Worm (Caenorhabditis elegans) whole organism, young adult: ENCODE measurements around the gene inx-18.

Experiments used
- B0019.2 ChIP-seq: fragments of 200-800 bp; sonication (Bioruptor generic); conservative IDR thresholded peaks from 2 replicates; pipeline ENCODE4 v1.3.6; 2022; ENCODE audit warnings: missing genetic modification reagents, missing genetic modification characterization, missing compliant biosample characterization
- B0336.3 ChIP-seq: fragments of 200-800 bp; sonication (Bioruptor generic); IDR thresholded peaks from 2 replicates; pipeline ENCODE4 v1.3.6; 2022; ENCODE audit warnings: missing genetic modification characterization, missing compliant biosample characterization
- D2030.7 ChIP-seq: fragments of 200-800 bp; sonication (Bioruptor generic); IDR thresholded peaks from 2 replicates; pipeline ENCODE4 v1.3.6; 2022; ENCODE audit warnings: missing genetic modification reagents, missing genetic modification characterization, missing compliant biosample characterization
- F10E7.11 ChIP-seq: sonication (generic microtip); optimal IDR thresholded peaks from 2 replicates; lab custom pipeline; 2017; ENCODE audit warnings: mild to moderate bottlenecking, missing genetic modification characterization, moderate library complexity, missing compliant biosample characterization
- F39B2.1 ChIP-seq: fragments of 200-800 bp; sonication (Bioruptor generic); IDR thresholded peaks from 2 replicates; pipeline ENCODE4 v1.3.6; 2022; ENCODE audit warnings: missing genetic modification reagents, missing genetic modification characterization, missing compliant biosample characterization
- F49E8.2 ChIP-seq: sonication (generic microtip); optimal IDR thresholded peaks from 3 replicates; lab custom pipeline; 2017; ENCODE audit warnings: missing genetic modification characterization, mild to moderate bottlenecking, missing compliant biosample characterization, antibody characterized with exemption, moderate library complexity; ENCODE audit not compliant: insufficient read depth
- F52B5.7 ChIP-seq: sonication (generic microtip); optimal IDR thresholded peaks from 2 replicates; lab custom pipeline; 2016; ENCODE audit warnings: mild to moderate bottlenecking, missing genetic modification characterization, missing compliant biosample characterization
- F55B11.4 ChIP-seq: sonication (generic microtip); optimal IDR thresholded peaks from 2 replicates; lab custom pipeline; 2016; ENCODE audit warnings: missing compliant biosample characterization, missing genetic modification characterization, borderline replicate concordance; ENCODE audit not compliant: insufficient read depth
- F57C9.4 ChIP-seq: sonication (generic microtip); optimal IDR thresholded peaks from 2 replicates; lab custom pipeline; 2017; ENCODE audit warnings: mild to moderate bottlenecking, missing genetic modification characterization, missing compliant biosample characterization
- Y53F4B.3 ChIP-seq: fragments of 200-800 bp; sonication (Bioruptor generic); IDR thresholded peaks from 2 replicates; pipeline ENCODE4 v1.3.6; 2022; ENCODE audit warnings: missing genetic modification reagents, missing genetic modification characterization, missing compliant biosample characterization
- Y53G8AR.9 ChIP-seq: fragments of 200-800 bp; sonication (Bioruptor generic); conservative IDR thresholded peaks from 2 replicates; pipeline ENCODE4 v1.3.6; 2022; ENCODE audit warnings: missing genetic modification reagents, missing genetic modification characterization, missing compliant biosample characterization
- Y95B8A.8 ChIP-seq: fragments of 200-800 bp; sonication (Bioruptor generic); IDR thresholded peaks from 2 replicates; pipeline ENCODE4 v1.3.6; 2022; ENCODE audit warnings: missing genetic modification reagents, missing genetic modification characterization, missing compliant biosample characterization
- attf-3 ChIP-seq: fragments of 200-800 bp; sonication (Bioruptor generic); conservative IDR thresholded peaks from 2 replicates; pipeline ENCODE4 v1.3.6; 2022; ENCODE audit warnings: missing genetic modification reagents, missing genetic modification characterization, missing compliant biosample characterization
- attf-6 ChIP-seq: fragments of 200-800 bp; sonication (Bioruptor generic); IDR thresholded peaks from 2 replicates; pipeline ENCODE4 v1.3.6; 2022; ENCODE audit warnings: missing genetic modification reagents, missing genetic modification characterization, missing compliant biosample characterization
- cebp-1 ChIP-seq, 2 experiments: fragments of 200-800 bp in 1 of 2; sonication (Bioruptor generic) in 1 of 2; sonication (generic microtip) in 1 of 2; IDR thresholded peaks in 1 of 2; optimal IDR thresholded peaks in 1 of 2; 2 replicates each; pipeline versions ENCODE4 v1.3.6 to Lab custom; 2017 to 2022; ENCODE audit warnings: missing compliant biosample characterization in 2 of 2, missing genetic modification characterization in 2 of 2, mild to moderate bottlenecking in 1 of 2, missing genetic modification reagents in 1 of 2, moderate library complexity in 1 of 2
- cebp-2 ChIP-seq: fragments of 200-800 bp; sonication (Bioruptor generic); IDR thresholded peaks from 2 replicates; pipeline ENCODE4 v1.3.6; 2022; ENCODE audit warnings: missing genetic modification characterization, missing compliant biosample characterization
- ceh-40 ChIP-seq: fragments of 200-800 bp; sonication (Bioruptor generic); IDR thresholded peaks from 2 replicates; pipeline ENCODE4 v1.3.6; 2022; ENCODE audit warnings: missing genetic modification characterization, missing compliant biosample characterization
- ceh-58 ChIP-seq: fragments of 200-800 bp; sonication (Bioruptor generic); IDR thresholded peaks from 2 replicates; pipeline ENCODE4 v1.3.6; 2022; ENCODE audit warnings: missing genetic modification characterization, missing compliant biosample characterization
- ceh-79 ChIP-seq: sonication (generic microtip); optimal IDR thresholded peaks from 2 replicates; lab custom pipeline; 2017; ENCODE audit warnings: mild to moderate bottlenecking, missing genetic modification characterization, missing compliant biosample characterization
- ceh-91 ChIP-seq: fragments of 200-800 bp; sonication (Bioruptor generic); IDR thresholded peaks from 2 replicates; pipeline ENCODE4 v1.3.6; 2022; ENCODE audit warnings: missing genetic modification reagents, missing genetic modification characterization, missing compliant biosample characterization
- die-1 ChIP-seq: sonication (generic microtip); optimal IDR thresholded peaks from 2 replicates; lab custom pipeline; 2016; ENCODE audit warnings: missing genotype, mild to moderate bottlenecking, missing genetic modification characterization, missing compliant biosample characterization
- efl-1 ChIP-seq: fragments of 150-350 bp; optimal IDR thresholded peaks from 2 replicates; lab custom pipeline; 2014; ENCODE audit warnings: missing biosample characterization, missing genetic modification reagents, missing genetic modification characterization
- ekl-4 ChIP-seq: fragments of 200-800 bp; sonication (Bioruptor generic); IDR thresholded peaks from 2 replicates; pipeline ENCODE4 v1.3.6; 2022; ENCODE audit warnings: missing genetic modification reagents, missing genetic modification characterization, missing compliant biosample characterization
- him-1 ChIP-seq: sonication (generic microtip); optimal IDR thresholded peaks from 2 replicates; lab custom pipeline; 2016; ENCODE audit warnings: missing genotype, missing genetic modification reagents, missing genetic modification characterization, missing compliant biosample characterization
- hlh-26 ChIP-seq: fragments of 200-800 bp; sonication (Bioruptor generic); conservative IDR thresholded peaks from 2 replicates; pipeline ENCODE4 v1.3.6; 2022; ENCODE audit warnings: missing genetic modification reagents, missing genetic modification characterization, missing compliant biosample characterization
- hrde-1 ChIP-seq: sonication (generic microtip); optimal IDR thresholded peaks from 2 replicates; lab custom pipeline; 2016; ENCODE audit warnings: missing genetic modification characterization, mild to moderate bottlenecking, missing compliant biosample characterization, moderate library complexity, missing genotype, missing genetic modification reagents, borderline replicate concordance
- hsf-1 ChIP-seq: fragments of 200-800 bp; sonication (Bioruptor generic); IDR thresholded peaks from 2 replicates; pipeline ENCODE4 v1.3.6; 2022; ENCODE audit warnings: missing genetic modification reagents, missing genetic modification characterization, missing compliant biosample characterization
- lag-1 ChIP-seq: fragments of 200-800 bp; sonication (Bioruptor generic); IDR thresholded peaks from 2 replicates; pipeline ENCODE4 v1.3.6; 2022; ENCODE audit warnings: missing genetic modification reagents, missing genetic modification characterization, missing compliant biosample characterization
- let-526 ChIP-seq: fragments of 200-800 bp; sonication (Bioruptor generic); IDR thresholded peaks from 2 replicates; pipeline ENCODE4 v1.3.6; 2022; ENCODE audit warnings: missing genetic modification reagents, missing genetic modification characterization, missing compliant biosample characterization
- lin-35 ChIP-seq, 3 experiments: fragments of 150-350 bp in 2 of 3; sonication (generic microtip) in 1 of 3; optimal IDR thresholded peaks; 2 replicates each; lab custom pipeline; 2014 to 2018; ENCODE audit warnings: missing biosample characterization in 3 of 3, missing genetic modification characterization in 3 of 3, missing genetic modification reagents in 3 of 3
- lin-40 ChIP-seq: sonication (generic microtip); optimal IDR thresholded peaks from 2 replicates; lab custom pipeline; 2016; ENCODE audit warnings: missing genetic modification characterization, mild to moderate bottlenecking, missing compliant biosample characterization, missing genotype, missing genetic modification reagents
- madf-10 ChIP-seq: sonication (generic microtip); optimal IDR thresholded peaks from 2 replicates; lab custom pipeline; 2016; ENCODE audit warnings: mild to moderate bottlenecking, missing genetic modification characterization, missing compliant biosample characterization
- mel-28 ChIP-seq: sonication (generic microtip); optimal IDR thresholded peaks from 2 replicates; lab custom pipeline; 2016; ENCODE audit warnings: borderline replicate concordance, mild to moderate bottlenecking, missing genetic modification characterization, missing compliant biosample characterization
- mes-4 ChIP-seq: sonication (generic microtip); optimal IDR thresholded peaks from 2 replicates; lab custom pipeline; 2016; ENCODE audit warnings: missing genotype, missing genetic modification characterization, missing compliant biosample characterization
- nhr-120 ChIP-seq: fragments of 200-800 bp; sonication (Bioruptor generic); IDR thresholded peaks from 2 replicates; pipeline ENCODE4 v1.3.6; 2022; ENCODE audit warnings: missing genetic modification characterization, missing compliant biosample characterization
- sea-2 ChIP-seq: fragments of 200-800 bp; sonication (Bioruptor generic); IDR thresholded peaks from 2 replicates; pipeline ENCODE4 v1.3.6; 2022; ENCODE audit warnings: missing genetic modification characterization, missing compliant biosample characterization
- snpc-1.3 ChIP-seq: sonication (generic microtip); optimal IDR thresholded peaks from 2 replicates; lab custom pipeline; 2017; ENCODE audit warnings: missing genetic modification characterization, mild to moderate bottlenecking, missing compliant biosample characterization, antibody characterized with exemption, moderate library complexity, missing genotype, missing genetic modification reagents; ENCODE audit not compliant: insufficient read depth
- snpc-3.4 ChIP-seq: sonication (generic microtip); optimal IDR thresholded peaks from 2 replicates; lab custom pipeline; 2017; ENCODE audit warnings: missing genetic modification characterization, mild to moderate bottlenecking, missing compliant biosample characterization, antibody characterized with exemption, moderate library complexity, missing genotype, missing genetic modification reagents
- tbp1 ChIP-seq: fragments of 200-800 bp; sonication (Bioruptor generic); optimal IDR thresholded peaks from 2 replicates; lab custom pipeline; 2018; ENCODE audit warnings: mild to moderate bottlenecking, missing genetic modification characterization, missing compliant biosample characterization
- tlf-1 ChIP-seq: fragments of 200-800 bp; sonication (Bioruptor generic); optimal IDR thresholded peaks from 2 replicates; lab custom pipeline; 2018; ENCODE audit warnings: mild to moderate bottlenecking, missing genetic modification characterization, missing compliant biosample characterization
- unc-130 ChIP-seq: sonication (generic microtip); optimal IDR thresholded peaks from 2 replicates; lab custom pipeline; 2016; ENCODE audit warnings: missing genetic modification reagents, missing genetic modification characterization, missing compliant biosample characterization
- xnd-1 ChIP-seq: sonication (generic microtip); optimal IDR thresholded peaks from 2 replicates; lab custom pipeline; 2016; ENCODE audit warnings: missing genotype, missing genetic modification reagents, missing genetic modification characterization, missing compliant biosample characterization
- zfh-2 ChIP-seq: fragments of 200-800 bp; sonication (Bioruptor generic); conservative IDR thresholded peaks from 2 replicates; pipeline ENCODE4 v1.3.6; 2022; ENCODE audit warnings: missing genetic modification reagents, missing genetic modification characterization, missing compliant biosample characterization
- ztf-25 ChIP-seq: fragments of 200-800 bp; sonication (Bioruptor generic); IDR thresholded peaks from 2 replicates; pipeline ENCODE4 v1.3.6; 2022; ENCODE audit warnings: missing genetic modification reagents, missing genetic modification characterization, missing compliant biosample characterization

Gene inx-18

DNA sequence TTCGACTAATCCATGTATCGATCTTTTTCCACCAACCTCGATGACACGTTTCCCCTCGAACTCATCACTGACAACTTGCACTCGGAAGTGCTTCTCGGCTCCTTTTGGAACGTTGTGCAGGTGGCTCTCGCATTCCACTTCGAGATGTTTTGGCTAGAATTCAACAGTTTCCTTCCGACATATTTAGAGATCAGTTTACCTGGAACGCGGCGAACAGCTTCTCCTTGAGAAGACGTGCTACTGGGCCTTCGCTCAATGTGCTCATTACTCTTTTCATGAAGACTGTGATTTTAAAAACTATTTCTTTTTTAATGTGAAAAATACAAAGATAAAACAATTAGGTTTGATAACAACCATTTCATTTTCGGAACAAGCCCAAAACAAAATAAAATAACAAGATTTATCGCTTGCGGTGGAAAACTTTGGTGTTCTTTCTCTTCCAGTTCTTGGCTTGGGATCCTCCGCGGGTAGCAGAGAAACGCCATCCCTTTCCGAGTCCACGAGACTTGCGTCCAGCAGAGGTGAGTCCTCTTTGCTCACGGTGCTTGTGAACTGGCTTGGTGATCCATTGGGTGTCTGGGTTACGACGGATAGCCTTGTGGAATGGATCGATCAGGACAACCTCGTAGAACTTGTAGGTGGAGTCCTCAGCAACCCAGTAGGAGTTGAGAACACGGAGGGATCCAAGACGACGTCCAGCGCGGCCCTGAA lies 47.1 kb downstream of the inx-18 start, which contains the start of gene K11H12.1 (continued):
- no peak for TF ChIP-seq snpc-1.3 (tag; lab: Kevin White, UChicago)
- no peak for TF ChIP-seq Y53F4B.3 (GFP tag; lab: Robert Waterston, UW)
- TF ChIP-seq ceh-40 = 0 out of 2 replicates have a peak, but pooled peaks have one; percentile 44
- peak; percentile 64 for TF ChIP-seq snpc-3.4 (tag; lab: Kevin White, UChicago)
- peak; percentile 66; the same call in 1 of the 2 replicates for TF ChIP-seq Y53G8AR.9 (GFP tag; lab: Robert Waterston, UW)
- TF ChIP-seq let-526 = no peak
- TF ChIP-seq F49E8.2 (tag; lab: Kevin White, UChicago) = peak; percentile 82
- TF ChIP-seq attf-6 (GFP tag; lab: Robert Waterston, UW) = no peak; the same call in 1 of the 2 replicates
- TF ChIP-seq lag-1 (GFP tag; lab: Robert Waterston, UW) = no peak
- no peak for TF ChIP-seq lin-40 (tag; lab: Kevin White, UChicago)
- TF ChIP-seq sea-2 (GFP tag; lab: Robert Waterston, UW) = no peak
- TF ChIP-seq D2030.7 (GFP tag; lab: Robert Waterston, UW) = peak; percentile 42; the same call in 1 of the 2 replicates
- peak; percentile 8 for TF ChIP-seq tbp1 (GFP tag; lab: Kevin White, UChicago)
- no peak for TF ChIP-seq B0019.2 (GFP tag; lab: Robert Waterston, UW)
- no peak for TF ChIP-seq mel-28
- TF ChIP-seq ekl-4 (GFP tag; lab: Robert Waterston, UW) = peak; percentile 92
- no peak for TF ChIP-seq F57C9.4 (tag; lab: Kevin White, UChicago)
- no peak for TF ChIP-seq die-1
- TF ChIP-seq F55B11.4 = no peak
- peak; percentile 90 for TF ChIP-seq B0336.3 (GFP tag; lab: Robert Waterston, UW)
- TF ChIP-seq him-1 (tag; lab: Kevin White, UChicago) = peak; percentile 47
- peak; percentile 48 for TF ChIP-seq hrde-1 (tag; lab: Kevin White, UChicago)
- TF ChIP-seq hsf-1 (GFP tag; lab: Robert Waterston, UW) = peak; percentile 78
- no peak for TF ChIP-seq ceh-79 (tag; lab: Kevin White, UChicago)
- no peak for TF ChIP-seq attf-3 (GFP tag; lab: Robert Waterston, UW)
- no peak for TF ChIP-seq madf-10 (tag; lab: Kevin White, UChicago)
- no peak for TF ChIP-seq hlh-26 (GFP tag; lab: Robert Waterston, UW)
- no peak for TF ChIP-seq cebp-1 (GFP tag; IDR thresholded peaks at IDR 0.05; lab: Robert Waterston, UW)
- peak; percentile 14 for TF ChIP-seq cebp-1 (tag; optimal IDR thresholded peaks at IDR 0.05; lab: Kevin White, UChicago)
- peak; percentile 26 for TF ChIP-seq unc-130 (GFP tag; lab: Kevin White, UChicago)
- peak; percentile 95 for TF ChIP-seq F39B2.1 (GFP tag; lab: Robert Waterston, UW)
- peak; percentile 60 for TF ChIP-seq zfh-2 (GFP tag; lab: Robert Waterston, UW)
- TF ChIP-seq ceh-91 (GFP tag; lab: Robert Waterston, UW) = no peak
- 0 out of 2 replicates have a peak, but pooled peaks have one; percentile 10 for TF ChIP-seq Y95B8A.8 (GFP tag; lab: Robert Waterston, UW)
- no peak for TF ChIP-seq efl-1 (GFP tag; lab: Kevin White, UChicago)
- peak; percentile 30 for TF ChIP-seq xnd-1
- TF ChIP-seq ceh-58 (GFP tag; lab: Robert Waterston, UW) = no peak
- TF ChIP-seq F52B5.7 (tag; lab: Kevin White, UChicago) = peak; percentile 11
- TF ChIP-seq tlf-1 (GFP tag; lab: Kevin White, UChicago) = peak; percentile 53
- TF ChIP-seq ztf-25 (GFP tag; lab: Robert Waterston, UW) = no peak
- no peak for TF ChIP-seq nhr-120 (GFP tag; lab: Robert Waterston, UW)
- TF ChIP-seq mes-4 (tag; lab: Kevin White, UChicago) = no peak
- 0 out of 2 replicates have a peak, but pooled peaks have one; percentile 82 for TF ChIP-seq cebp-2 (GFP tag; lab: Robert Waterston, UW)
- no peak for TF ChIP-seq F10E7.11 (tag; lab: Kevin White, UChicago)
- TF ChIP-seq lin-35 (GFP tag; optimal IDR thresholded peaks at IDR 0.05; lab: Kevin White, UChicago) = peak in 1 of 3 experiments; percentile 23
